Fruit fly (Drosophila melanogaster) whole organism, pupa: ENCODE data around the gene CG46026.

Experiments
- CG10348 ChIP-seq: fragments of 200-800 bp; sonication (Bioruptor generic); IDR thresholded peaks from 2 replicates; pipeline ENCODE4 v1.3.6; 2022; ENCODE audit warnings: missing biosample characterization, missing genetic modification characterization
- CG12605 ChIP-seq: fragments of 200-800 bp; sonication (Bioruptor generic); IDR thresholded peaks from 2 replicates; pipeline ENCODE4 v1.3.6; 2022; ENCODE audit warnings: missing biosample characterization, missing genetic modification characterization
- CG13204 ChIP-seq: fragments of 200-800 bp; sonication (Bioruptor generic); optimal IDR thresholded peaks from 2 replicates; lab custom pipeline; 2018; ENCODE audit warnings: missing biosample characterization, mild to moderate bottlenecking, missing genetic modification characterization, moderate library complexity
- CG14655 ChIP-seq: fragments of 200-800 bp; sonication (Bioruptor generic); optimal IDR thresholded peaks from 3 replicates; lab custom pipeline; 2017; ENCODE audit warnings: mild to moderate bottlenecking, missing biosample characterization, missing genetic modification reagents, missing genetic modification characterization
- CG15710 ChIP-seq: fragments of 200-800 bp; sonication (Bioruptor generic); optimal IDR thresholded peaks from 2 replicates; lab custom pipeline; 2018; ENCODE audit warnings: missing biosample characterization, mild to moderate bottlenecking, missing genetic modification characterization, moderate library complexity
- CG17806 ChIP-seq: fragments of 200-800 bp; sonication (Bioruptor generic); optimal IDR thresholded peaks from 2 replicates; lab custom pipeline; 2018; ENCODE audit warnings: missing biosample characterization, mild to moderate bottlenecking, missing genetic modification characterization, moderate library complexity
- CG32121 ChIP-seq: fragments of 200-800 bp; sonication (Bioruptor generic); IDR thresholded peaks from 2 replicates; pipeline ENCODE4 v1.3.6; 2022; ENCODE audit warnings: missing biosample characterization, missing genetic modification characterization
- CG34367 ChIP-seq: fragments of 200-800 bp; sonication (Bioruptor generic); optimal IDR thresholded peaks from 2 replicates; lab custom pipeline; 2018; ENCODE audit warnings: missing biosample characterization, mild to moderate bottlenecking, missing genetic modification characterization
- CG4496 ChIP-seq: fragments of 200-800 bp; sonication (Bioruptor generic); IDR thresholded peaks from 3 replicates; pipeline ENCODE4 v1.3.6; 2022; ENCODE audit warnings: missing biosample characterization, missing genetic modification characterization
- CG8159 ChIP-seq: fragments of 200-800 bp; sonication (Bioruptor generic); optimal IDR thresholded peaks from 3 replicates; lab custom pipeline; 2018; ENCODE audit warnings: missing biosample characterization, mild to moderate bottlenecking, missing genetic modification characterization, moderate library complexity
- CG8301 ChIP-seq: fragments of 200-800 bp; sonication (Bioruptor generic); optimal IDR thresholded peaks from 2 replicates; lab custom pipeline; 2018; ENCODE audit warnings: missing biosample characterization, mild to moderate bottlenecking, missing genetic modification characterization
- CG9948 ChIP-seq: fragments of 200-800 bp; sonication (Bioruptor generic); optimal IDR thresholded peaks from 2 replicates; lab custom pipeline; 2018; ENCODE audit warnings: missing biosample characterization, mild to moderate bottlenecking, missing genetic modification characterization, moderate library complexity
- D1 ChIP-seq: fragments of 200-800 bp; sonication (Bioruptor generic); optimal IDR thresholded peaks from 2 replicates; lab custom pipeline; 2018; ENCODE audit warnings: missing biosample characterization, mild to moderate bottlenecking, missing genetic modification characterization, moderate library complexity
- EcR ChIP-seq: fragments of 200-800 bp; sonication (Bioruptor generic); optimal IDR thresholded peaks from 3 replicates; lab custom pipeline; 2019; ENCODE audit warnings: missing biosample characterization, missing genetic modification characterization, mild to moderate bottlenecking, moderate library complexity, missing genetic modification reagents
- Ets98B ChIP-seq: fragments of 200-800 bp; sonication (Bioruptor generic); IDR thresholded peaks from 2 replicates; pipeline ENCODE4 v1.3.6; 2022; ENCODE audit warnings: missing biosample characterization, missing genetic modification characterization
- Pif1A ChIP-seq: fragments of 200-800 bp; sonication (Bioruptor generic); optimal IDR thresholded peaks from 3 replicates; lab custom pipeline; 2016; ENCODE audit warnings: missing biosample characterization, missing genetic modification characterization
- Pif1B ChIP-seq: fragments of 200-800 bp; sonication (Bioruptor generic); optimal IDR thresholded peaks from 3 replicates; lab custom pipeline; 2016; ENCODE audit warnings: missing biosample characterization, missing genetic modification characterization
- Snoo ChIP-seq: fragments of 200-800 bp; sonication (Bioruptor generic); optimal IDR thresholded peaks from 3 replicates; lab custom pipeline; 2017; ENCODE audit warnings: missing biosample characterization, mild to moderate bottlenecking, missing genetic modification characterization, inconsistent platforms
- fd96Ca ChIP-seq: fragments of 200-800 bp; sonication (Bioruptor generic); IDR thresholded peaks from 3 replicates; pipeline ENCODE4 v1.3.6; 2022; ENCODE audit warnings: missing biosample characterization, missing genetic modification characterization
- gl ChIP-seq: fragments of 200-800 bp; sonication (Bioruptor generic); optimal IDR thresholded peaks from 2 replicates; lab custom pipeline; 2018; ENCODE audit warnings: missing biosample characterization, mild to moderate bottlenecking, missing genetic modification characterization
- rn ChIP-seq: fragments of 200-800 bp; sonication (Bioruptor generic); IDR thresholded peaks from 2 replicates; pipeline ENCODE4 v1.3.6; 2022; ENCODE audit warnings: missing biosample characterization, missing genetic modification characterization

The CG46026 gene

DNA sequence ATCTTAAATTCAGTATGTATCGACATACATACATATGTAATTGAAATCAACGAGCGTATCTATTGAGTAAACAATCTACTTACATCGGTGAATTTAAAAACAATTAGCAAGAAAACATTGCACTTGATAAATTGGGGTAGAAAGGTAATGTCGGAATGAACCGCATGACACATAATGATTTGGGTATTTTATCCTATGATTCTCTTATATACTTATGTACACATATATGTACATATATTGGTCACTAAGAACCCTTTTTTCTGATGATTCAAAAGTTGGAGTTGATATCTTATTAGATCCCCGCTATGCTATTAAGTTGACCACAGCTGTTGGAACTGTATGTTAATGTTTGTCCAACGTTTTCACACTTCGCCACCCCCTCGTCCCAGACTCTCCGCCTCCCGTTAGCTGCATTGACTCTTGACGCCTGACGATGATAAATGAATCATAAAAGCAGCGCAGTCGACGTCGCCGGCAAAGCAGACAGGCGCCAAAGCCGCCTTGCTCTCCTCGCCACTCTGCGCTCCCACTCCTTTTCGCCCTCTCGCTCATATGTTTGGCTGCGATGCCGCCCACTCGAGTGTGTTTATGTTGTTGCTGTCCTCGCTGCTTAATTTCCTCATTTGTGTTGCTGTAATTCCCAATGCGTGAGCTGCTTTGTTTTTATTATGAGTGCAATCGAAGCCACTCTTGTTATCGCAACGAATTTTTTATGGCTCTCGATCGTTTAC lies 46.4 kb downstream of the CG46026 start:
- TF ChIP-seq CG10348 (GFP tag; lab: Robert Waterston, UW) = 0 out of 2 replicates have a peak, but pooled peaks have one; percentile 19
- no peak; the same call in 1 of the 2 replicates for TF ChIP-seq Ets98B
- no peak for TF ChIP-seq Snoo (tag; lab: Kevin White, UChicago)
- no peak for TF ChIP-seq D1 (tag; lab: Kevin White, UChicago)
- peak; percentile 37; the same call in 1 of the 2 replicates for TF ChIP-seq CG32121 (GFP tag; lab: Robert Waterston, UW)
- TF ChIP-seq CG12605 (GFP tag; lab: Robert Waterston, UW) = no peak
- TF ChIP-seq CG17806 (tag; lab: Kevin White, UChicago) = peak; percentile 31
- peak; percentile 50 for TF ChIP-seq CG8159
- TF ChIP-seq CG9948 (tag; lab: Kevin White, UChicago) = peak; percentile 54
- no peak for TF ChIP-seq gl (tag; lab: Kevin White, UChicago)
- no peak for TF ChIP-seq fd96Ca (GFP tag; lab: Robert Waterston, UW)
- TF ChIP-seq Pif1B (GFP tag; lab: Kevin White, UChicago) = no peak
- peak; percentile 60; the same call in 2 of the 3 replicates for TF ChIP-seq CG4496
- peak; percentile 28 for TF ChIP-seq CG13204 (GFP tag; lab: Kevin White, UChicago)
- peak; percentile 36 for TF ChIP-seq CG34367 (tag; lab: Kevin White, UChicago)
- TF ChIP-seq CG15710 (tag; lab: Kevin White, UChicago) = peak; percentile 43
- TF ChIP-seq CG14655 (GFP tag; lab: Kevin White, UChicago) = peak; percentile 77
- TF ChIP-seq CG8301 = peak; percentile 69
- TF ChIP-seq EcR (GFP tag; lab: Kevin White, UChicago) = peak; percentile 24
- no peak for TF ChIP-seq Pif1A
- no peak for TF ChIP-seq rn (GFP tag; lab: Robert Waterston, UW)

DNA sequence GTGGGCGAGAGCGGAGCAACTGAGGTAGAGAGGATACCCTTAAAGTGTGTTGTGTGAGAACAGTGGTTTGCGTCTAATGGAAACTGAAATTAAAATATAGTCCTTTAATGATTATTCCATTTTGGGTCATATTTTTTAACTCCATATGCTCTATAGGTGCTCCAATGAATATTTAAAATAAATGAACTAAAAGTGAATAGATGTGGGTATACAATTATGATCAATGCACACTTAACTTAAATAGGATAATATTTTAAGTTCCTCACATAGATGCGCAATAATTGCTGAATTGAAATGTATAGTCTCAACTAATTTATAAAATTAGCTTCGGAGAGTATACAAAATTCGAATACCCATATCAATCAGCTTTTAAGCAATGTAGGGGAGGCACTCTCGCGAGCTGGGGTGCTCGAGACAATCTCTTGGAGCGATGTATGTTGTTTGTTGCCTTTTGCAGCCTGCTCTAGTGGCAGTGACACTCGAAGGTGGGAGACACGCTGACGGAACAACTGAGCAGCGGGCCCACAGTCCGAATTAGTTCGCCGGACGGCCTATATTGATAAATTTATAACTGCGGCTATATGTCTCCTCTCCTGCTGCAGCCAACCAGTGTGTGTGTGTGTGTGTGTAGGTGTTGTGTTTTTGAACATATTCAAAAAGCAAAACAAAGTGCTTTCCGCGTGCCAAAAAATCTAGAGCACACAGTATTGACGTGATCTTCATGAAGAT lies 47.1 kb downstream of the CG46026 start:
- TF ChIP-seq fd96Ca (GFP tag; lab: Robert Waterston, UW) (no peak), CG15710 (tag; lab: Kevin White, UChicago) (peak; percentile 71), CG32121 (GFP tag; lab: Robert Waterston, UW) (peak; percentile 54), Snoo (tag; lab: Kevin White, UChicago) (peak; percentile 65), D1 (tag; lab: Kevin White, UChicago) (peak; percentile 39), CG8301 (peak; percentile 82), rn (GFP tag; lab: Robert Waterston, UW) (no peak), Ets98B (no peak; the same call in 1 of the 2 replicates), CG4496 (peak; percentile 72; the same call in 2 of the 3 replicates), EcR (GFP tag; lab: Kevin White, UChicago) (no peak), CG14655 (GFP tag; lab: Kevin White, UChicago) (no peak), CG17806 (tag; lab: Kevin White, UChicago) (peak; percentile 79), CG10348 (GFP tag; lab: Robert Waterston, UW) (no peak), Pif1A (peak; percentile 82), gl (tag; lab: Kevin White, UChicago) (peak; percentile 39), CG8159 (peak; percentile 84), CG12605 (GFP tag; lab: Robert Waterston, UW) (no peak), CG34367 (tag; lab: Kevin White, UChicago) (peak; percentile 70), CG9948 (tag; lab: Kevin White, UChicago) (peak; percentile 79), Pif1B (GFP tag; lab: Kevin White, UChicago) (peak; percentile 73), CG13204 (GFP tag; lab: Kevin White, UChicago) (no peak)
- TF ChIP-seq, all 21 proteins: peak for 13

DNA sequence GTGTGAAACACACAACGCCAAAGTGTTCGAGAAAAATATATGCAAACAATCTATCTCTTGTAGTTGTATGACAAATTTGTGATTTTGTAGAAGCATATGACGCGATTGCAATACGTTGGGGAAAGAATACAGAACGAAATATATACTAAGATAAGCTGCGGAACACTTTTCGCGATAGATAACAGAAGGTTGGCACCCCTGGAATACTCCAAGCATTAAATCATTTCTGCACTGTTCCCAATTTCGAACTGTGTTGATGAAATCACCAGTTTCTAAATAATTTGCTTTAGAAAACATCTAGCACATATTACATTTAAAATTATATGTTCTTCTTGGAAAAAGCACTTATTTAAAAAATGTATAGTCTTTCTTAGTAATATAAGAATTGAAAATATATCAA lies 47.7 kb downstream of the CG46026 start:
- no peak for TF ChIP-seq D1 (tag; lab: Kevin White, UChicago)
- no peak for TF ChIP-seq CG8301
- no peak for TF ChIP-seq CG8159
- TF ChIP-seq gl (tag; lab: Kevin White, UChicago) = no peak
- TF ChIP-seq CG17806 (tag; lab: Kevin White, UChicago) = no peak
- TF ChIP-seq CG13204 (GFP tag; lab: Kevin White, UChicago) = no peak
- TF ChIP-seq CG15710 (tag; lab: Kevin White, UChicago) = no peak
- TF ChIP-seq CG12605 (GFP tag; lab: Robert Waterston, UW) = no peak
- TF ChIP-seq CG4496 = no peak
- no peak for TF ChIP-seq Pif1B (GFP tag; lab: Kevin White, UChicago)
- no peak for TF ChIP-seq EcR (GFP tag; lab: Kevin White, UChicago)
- TF ChIP-seq CG32121 (GFP tag; lab: Robert Waterston, UW) = no peak
- TF ChIP-seq Ets98B = no peak
